Worm (Caenorhabditis elegans) whole organism, late embryonic: ENCODE measurements around the gene cdk-1.

Experiments used
- C08G9.2 ChIP-seq: sonication (generic microtip); optimal IDR thresholded peaks from 2 replicates; lab custom pipeline; 2016; ENCODE audit warnings: mild to moderate bottlenecking, missing genetic modification characterization, moderate library complexity, missing compliant biosample characterization
- F13H6.1 ChIP-seq: sonication (generic microtip); optimal IDR thresholded peaks from 2 replicates; lab custom pipeline; 2016; ENCODE audit warnings: missing genetic modification characterization, missing compliant biosample characterization
- K02D7.2 ChIP-seq: sonication (generic microtip); optimal IDR thresholded peaks from 2 replicates; lab custom pipeline; 2017; ENCODE audit warnings: mild to moderate bottlenecking, missing genetic modification characterization, missing compliant biosample characterization
- K09A11.1 ChIP-seq: sonication (generic microtip); optimal IDR thresholded peaks from 2 replicates; lab custom pipeline; 2017; ENCODE audit warnings: antibody characterized with exemption, mild to moderate bottlenecking, missing genetic modification characterization, missing compliant biosample characterization; ENCODE audit not compliant: insufficient read depth
- T23F11.4 ChIP-seq: fragments of 200-800 bp; sonication (Bioruptor generic); optimal IDR thresholded peaks from 2 replicates; lab custom pipeline; 2018; ENCODE audit warnings: mild to moderate bottlenecking, missing genetic modification characterization, missing compliant biosample characterization
- Y22D7AL.16 ChIP-seq: sonication (generic microtip); optimal IDR thresholded peaks from 2 replicates; lab custom pipeline; 2016; ENCODE audit warnings: missing genetic modification characterization, missing compliant biosample characterization
- ahr-1 ChIP-seq: sonication (generic microtip); optimal IDR thresholded peaks from 2 replicates; lab custom pipeline; 2016; ENCODE audit warnings: missing genetic modification characterization, missing compliant biosample characterization
- ama-1 ChIP-seq: fragments of 150-350 bp; optimal IDR thresholded peaks from 2 replicates; lab custom pipeline; 2014
- ceh-18 ChIP-seq: sonication (generic microtip); optimal IDR thresholded peaks from 2 replicates; lab custom pipeline; 2016; ENCODE audit warnings: missing genetic modification characterization, missing compliant biosample characterization
- ceh-19 ChIP-seq: fragments of 200-800 bp; sonication (Bioruptor generic); optimal IDR thresholded peaks from 2 replicates; lab custom pipeline; 2018; ENCODE audit warnings: mild to moderate bottlenecking, missing genetic modification characterization, missing compliant biosample characterization
- ceh-2 ChIP-seq: sonication (generic microtip); optimal IDR thresholded peaks from 2 replicates; lab custom pipeline; 2016; ENCODE audit warnings: missing genotype, missing genetic modification characterization, missing compliant biosample characterization
- ceh-22 ChIP-seq: sonication (generic microtip); optimal IDR thresholded peaks from 2 replicates; lab custom pipeline; 2017; ENCODE audit warnings: missing biosample characterization, missing genetic modification characterization
- ceh-24 ChIP-seq: sonication (generic microtip); optimal IDR thresholded peaks from 2 replicates; lab custom pipeline; 2016; ENCODE audit warnings: mild to moderate bottlenecking, missing genetic modification characterization, missing compliant biosample characterization
- ceh-30 ChIP-seq: fragments of 150-350 bp; optimal IDR thresholded peaks from 2 replicates; lab custom pipeline; 2014; ENCODE audit warnings: missing biosample characterization, missing genetic modification characterization
- ceh-34 ChIP-seq: sonication (generic microtip); optimal IDR thresholded peaks from 2 replicates; lab custom pipeline; 2016; ENCODE audit warnings: mild to moderate bottlenecking, missing genetic modification characterization, missing compliant biosample characterization
- dmd-4 ChIP-seq: sonication (generic microtip); optimal IDR thresholded peaks from 2 replicates; lab custom pipeline; 2016; ENCODE audit warnings: borderline replicate concordance, missing genetic modification characterization, missing compliant biosample characterization
- ets-4 ChIP-seq: sonication (generic microtip); optimal IDR thresholded peaks from 2 replicates; lab custom pipeline; 2016; ENCODE audit warnings: missing genetic modification characterization, missing compliant biosample characterization
- eyg-1 ChIP-seq: sonication (generic microtip); optimal IDR thresholded peaks from 2 replicates; lab custom pipeline; 2016; ENCODE audit warnings: missing genotype, missing genetic modification characterization, missing compliant biosample characterization
- fax-1 ChIP-seq: sonication (generic microtip); optimal IDR thresholded peaks from 2 replicates; lab custom pipeline; 2016; ENCODE audit warnings: missing genotype, missing genetic modification characterization, missing compliant biosample characterization
- fkh-10 ChIP-seq: fragments of 150-350 bp; optimal IDR thresholded peaks from 2 replicates; lab custom pipeline; 2014; ENCODE audit warnings: missing biosample characterization, missing genetic modification reagents, missing genetic modification characterization
- hlh-13 ChIP-seq: fragments of 200-800 bp; sonication (Bioruptor generic); optimal IDR thresholded peaks from 2 replicates; lab custom pipeline; 2018; ENCODE audit warnings: mild to moderate bottlenecking, missing genetic modification characterization, missing compliant biosample characterization
- hlh-6 ChIP-seq: sonication (generic microtip); optimal IDR thresholded peaks from 2 replicates; lab custom pipeline; 2016; ENCODE audit warnings: missing genotype, missing genetic modification characterization, missing compliant biosample characterization
- hlh-8 ChIP-seq: sonication (generic microtip); optimal IDR thresholded peaks from 2 replicates; lab custom pipeline; 2016; ENCODE audit warnings: missing genotype, missing genetic modification characterization, missing compliant biosample characterization
- lim-6 ChIP-seq: sonication (generic microtip); optimal IDR thresholded peaks from 2 replicates; lab custom pipeline; 2016; ENCODE audit warnings: missing genetic modification characterization, missing compliant biosample characterization
- lin-11 ChIP-seq: fragments of 200-800 bp; sonication (Bioruptor generic); optimal IDR thresholded peaks from 2 replicates; lab custom pipeline; 2018; ENCODE audit warnings: mild to moderate bottlenecking, missing genetic modification characterization, missing compliant biosample characterization
- nfya-1 ChIP-seq: sonication (generic microtip); optimal IDR thresholded peaks from 2 replicates; lab custom pipeline; 2017; ENCODE audit warnings: missing genetic modification characterization, mild to moderate bottlenecking, missing compliant biosample characterization, antibody characterized with exemption, moderate library complexity
- nhr-11 ChIP-seq: fragments of 150-350 bp; optimal IDR thresholded peaks from 2 replicates; lab custom pipeline; 2014; ENCODE audit warnings: missing biosample characterization, missing genetic modification characterization
- npax-4 ChIP-seq: sonication (generic microtip); optimal IDR thresholded peaks from 2 replicates; lab custom pipeline; 2016; ENCODE audit warnings: missing genetic modification characterization, missing compliant biosample characterization
- pax-1 ChIP-seq: fragments of 150-350 bp; optimal IDR thresholded peaks from 2 replicates; lab custom pipeline; 2014; ENCODE audit warnings: missing biosample characterization, missing genetic modification characterization
- pha-4 ChIP-seq: fragments of 150-350 bp; optimal IDR thresholded peaks from 2 replicates; lab custom pipeline; 2018; ENCODE audit warnings: missing biosample characterization, missing genetic modification reagents, missing genetic modification characterization
- pqm-1 ChIP-seq: sonication (generic microtip); optimal IDR thresholded peaks from 2 replicates; lab custom pipeline; 2016; ENCODE audit warnings: missing genetic modification characterization, missing compliant biosample characterization
- ref-2 ChIP-seq: sonication (generic microtip); optimal IDR thresholded peaks from 2 replicates; lab custom pipeline; 2016; ENCODE audit warnings: missing genetic modification characterization, missing compliant biosample characterization
- rnt-1 ChIP-seq: sonication (generic microtip); optimal IDR thresholded peaks from 2 replicates; lab custom pipeline; 2016; ENCODE audit warnings: missing genetic modification characterization, missing compliant biosample characterization
- sox-2 ChIP-seq: fragments of 200-800 bp; sonication (Bioruptor generic); IDR thresholded peaks from 2 replicates; pipeline ENCODE4 v1.3.6; 2022; ENCODE audit warnings: missing genetic modification reagents, missing genetic modification characterization, missing compliant biosample characterization
- tbx-2 ChIP-seq: sonication (generic microtip); optimal IDR thresholded peaks from 2 replicates; lab custom pipeline; 2016; ENCODE audit warnings: missing genetic modification characterization, missing compliant biosample characterization
- tbx-7 ChIP-seq: sonication (generic microtip); optimal IDR thresholded peaks from 2 replicates; lab custom pipeline; 2016; ENCODE audit warnings: missing genotype, missing genetic modification characterization, missing compliant biosample characterization
- ttx-3 ChIP-seq: sonication (generic microtip); optimal IDR thresholded peaks from 2 replicates; lab custom pipeline; 2016; ENCODE audit warnings: missing genetic modification reagents, missing genetic modification characterization, missing compliant biosample characterization
- unc-3 ChIP-seq, 2 experiments: fragments of 200-800 bp in 1 of 2; sonication (Bioruptor generic) in 1 of 2; sonication (generic microtip) in 1 of 2; conservative IDR thresholded peaks in 1 of 2; optimal IDR thresholded peaks in 1 of 2; 2 replicates each; pipeline versions ENCODE4 v1.3.6 to Lab custom; 2016 to 2022; ENCODE audit warnings: missing compliant biosample characterization in 2 of 2, missing genetic modification characterization in 2 of 2, missing genetic modification reagents in 1 of 2
- unc-55 ChIP-seq: sonication (generic microtip); optimal IDR thresholded peaks from 2 replicates; lab custom pipeline; 2017; ENCODE audit warnings: missing biosample characterization, missing genetic modification reagents, missing genetic modification characterization
- ztf-16 ChIP-seq: sonication (generic microtip); optimal IDR thresholded peaks from 2 replicates; lab custom pipeline; 2017; ENCODE audit warnings: missing genetic modification characterization, missing compliant biosample characterization

The cdk-1 gene

ce11 chrIII:9744525-9744924 is 2.7 kb upstream of the cdk-1 start:
- TF ChIP-seq C08G9.2 (tag; lab: Kevin White, UChicago) (no peak), rnt-1 (tag; lab: Kevin White, UChicago) (no peak), ceh-30 (tag; lab: Kevin White, UChicago) (no peak), nhr-11 (tag; lab: Kevin White, UChicago) (no peak), K02D7.2 (tag; lab: Kevin White, UChicago) (no peak), ceh-2 (tag; lab: Kevin White, UChicago) (no peak), F13H6.1 (tag; lab: Kevin White, UChicago) (no peak), unc-55 (GFP tag; lab: Kevin White, UChicago) (peak; percentile 14), hlh-6 (tag; lab: Kevin White, UChicago) (no peak), npax-4 (tag; lab: Kevin White, UChicago) (no peak), eyg-1 (tag; lab: Kevin White, UChicago) (no peak), ets-4 (tag; lab: Kevin White, UChicago) (no peak), ceh-22 (no peak), ttx-3 (tag; lab: Kevin White, UChicago) (no peak), nfya-1 (tag; lab: Kevin White, UChicago) (no peak), ceh-18 (tag; lab: Kevin White, UChicago) (peak; percentile 3), ama-1 (lab: Kevin White, UChicago) (no peak), ref-2 (tag; lab: Kevin White, UChicago) (no peak)

- TF ChIP-seq rnt-1 (tag; lab: Kevin White, UChicago) (peak; percentile 5), ceh-24 (no peak), nfya-1 (tag; lab: Kevin White, UChicago) (peak; percentile 11), ceh-34 (tag; lab: Kevin White, UChicago) (peak; percentile 4), sox-2 (no peak), ref-2 (tag; lab: Kevin White, UChicago) (peak; percentile 22)
Measured at ce11 chrIII:9745333-9745897, 1.9 kb upstream of the cdk-1 start.

ce11 chrIII:9746665-9747064 is 607 bp upstream of the cdk-1 start:
- TF ChIP-seq Y22D7AL.16 (tag; lab: Kevin White, UChicago) (no peak), dmd-4 (no peak), ahr-1 (no peak), hlh-13 (GFP tag; lab: Kevin White, UChicago) (no peak), K09A11.1 (tag; lab: Kevin White, UChicago) (no peak), fax-1 (tag; lab: Kevin White, UChicago) (no peak), nhr-11 (tag; lab: Kevin White, UChicago) (no peak), pha-4 (tag; lab: Kevin White, UChicago) (no peak), ceh-30 (tag; lab: Kevin White, UChicago) (no peak), K02D7.2 (tag; lab: Kevin White, UChicago) (no peak), lin-11 (tag; lab: Kevin White, UChicago) (no peak), pax-1 (tag; lab: Kevin White, UChicago) (no peak)

ce11 chrIII:9748694-9749093 is 1.4 kb downstream of the cdk-1 start, which contains the start of gene T05G5.4:
T05G5.4 (plus strand) TSS chrIII:9748934.
- TF ChIP-seq tbx-2 (tag; lab: Kevin White, UChicago), result no peak
- no peak for TF ChIP-seq ceh-2 (tag; lab: Kevin White, UChicago)
- TF ChIP-seq unc-3 (GFP tag; conservative IDR thresholded peaks at IDR 0.05; lab: Robert Waterston, UW), result no peak
- TF ChIP-seq unc-3 (tag; optimal IDR thresholded peaks at IDR 0.05; lab: Kevin White, UChicago), result no peak
- TF ChIP-seq pax-1 (tag; lab: Kevin White, UChicago), result no peak
- TF ChIP-seq ceh-19 (GFP tag; lab: Kevin White, UChicago), result no peak

ce11 chrIII:9751074-9751473 is 3.8 kb downstream of the cdk-1 start, which contains the start of gene T05G5.5:
T05G5.5 (minus strand) TSS chrIII:9751432.
- TF ChIP-seq ref-2 (tag; lab: Kevin White, UChicago) (no peak), rnt-1 (tag; lab: Kevin White, UChicago) (no peak), hlh-8 (tag; lab: Kevin White, UChicago) (no peak), ceh-30 (tag; lab: Kevin White, UChicago) (no peak), hlh-6 (tag; lab: Kevin White, UChicago) (no peak), fkh-10 (GFP tag; lab: Kevin White, UChicago) (no peak), ceh-22 (no peak), ceh-18 (tag; lab: Kevin White, UChicago) (no peak), tbx-2 (tag; lab: Kevin White, UChicago) (no peak), lim-6 (no peak), ztf-16 (tag; lab: Kevin White, UChicago) (no peak), pqm-1 (no peak), ceh-34 (tag; lab: Kevin White, UChicago) (no peak), tbx-7 (no peak), ets-4 (tag; lab: Kevin White, UChicago) (no peak), T23F11.4 (GFP tag; lab: Kevin White, UChicago) (no peak)
